Fruit fly (Drosophila melanogaster) Kc167 (cell line): ENCODE measurements around the gene CG43678.

Experiments
- Myc ChIP-seq: fragments of >200 bp; optimal IDR thresholded peaks from 2 replicates; lab custom pipeline; 2017; ENCODE audit warnings: missing external identifiers
- Sin3A ChIP-seq: fragments of >200 bp; optimal IDR thresholded peaks from 2 replicates; lab custom pipeline; 2018; ENCODE audit warnings: missing external identifiers
- h ChIP-seq: fragments of >200 bp; optimal IDR thresholded peaks from 3 replicates; lab custom pipeline; 2018; ENCODE audit warnings: missing external identifiers
- insv ChIP-seq: fragments of >200 bp; optimal IDR thresholded peaks from 3 replicates; lab custom pipeline; 2018; ENCODE audit warnings: missing external identifiers
- psq ChIP-seq: fragments of >200 bp; optimal IDR thresholded peaks from 2 replicates; lab custom pipeline; 2017; ENCODE audit warnings: missing external identifiers
- ttk ChIP-seq: sonication (Bioruptor generic); optimal IDR thresholded peaks from 2 replicates; lab custom pipeline; 2017; ENCODE audit warnings: missing external identifiers

The CG43678 gene

dm6 chr3L:15023192-15023591 lies 26.1 kb downstream of the CG43678 start, which contains the start of gene CG32148:
Gene CG32148 (plus strand): TSS chr3L:15023492.
- TF ChIP-seq Myc (lab: Kevin White, UChicago) (no peak), Sin3A (no peak), h (lab: Kevin White, UChicago) (no peak), insv (lab: Kevin White, UChicago) (no peak), psq (lab: Kevin White, UChicago) (no peak), ttk (lab: Kevin White, UChicago) (no peak)

dm6 chr3L:15021008-15021407 lies 28.3 kb downstream of the CG43678 start:
- no peak for TF ChIP-seq ttk (lab: Kevin White, UChicago)
- TF ChIP-seq Sin3A: no peak
- no peak for TF ChIP-seq Myc (lab: Kevin White, UChicago)
- TF ChIP-seq h (lab: Kevin White, UChicago): no peak
- no peak for TF ChIP-seq psq (lab: Kevin White, UChicago)
- no peak for TF ChIP-seq insv (lab: Kevin White, UChicago)

dm6 chr3L:15013957-15014692 lies 35.2 kb downstream of the CG43678 start, which contains the start of gene Reck:
Gene Reck (minus strand): TSS chr3L:15014062.
- TF ChIP-seq Myc (lab: Kevin White, UChicago) (no peak), Sin3A (no peak), ttk (lab: Kevin White, UChicago) (no peak), h (lab: Kevin White, UChicago) (no peak), insv (lab: Kevin White, UChicago) (no peak), psq (lab: Kevin White, UChicago) (no peak)

dm6 chr3L:15013296-15013695 lies 36.0 kb downstream of the CG43678 start:
- TF ChIP-seq psq (lab: Kevin White, UChicago): no peak
- TF ChIP-seq Myc (lab: Kevin White, UChicago): no peak

- no peak for TF ChIP-seq psq (lab: Kevin White, UChicago)
- TF ChIP-seq insv (lab: Kevin White, UChicago): no peak
- no peak for TF ChIP-seq Sin3A
- TF ChIP-seq Myc (lab: Kevin White, UChicago): no peak
- TF ChIP-seq ttk (lab: Kevin White, UChicago): no peak
These were observed 37.5 kb downstream of the CG43678 start for dm6 chr3L:15011638-15012335.

- TF ChIP-seq Myc (lab: Kevin White, UChicago) (no peak), Sin3A (no peak)
These were observed 38.2 kb downstream of the CG43678 start for dm6 chr3L:15011142-15011541.

- TF ChIP-seq Sin3A (no peak), psq (lab: Kevin White, UChicago) (no peak), Myc (lab: Kevin White, UChicago) (no peak), h (lab: Kevin White, UChicago) (no peak), ttk (lab: Kevin White, UChicago) (no peak), insv (lab: Kevin White, UChicago) (no peak)
These were observed 38.7 kb downstream of the CG43678 start for dm6 chr3L:15010601-15011000.

- no peak for TF ChIP-seq Sin3A
These were observed 39.6 kb downstream of the CG43678 start for dm6 chr3L:15009681-15010080.

- TF ChIP-seq psq (lab: Kevin White, UChicago) (no peak), ttk (lab: Kevin White, UChicago) (no peak), insv (lab: Kevin White, UChicago) (no peak), Sin3A (no peak), h (lab: Kevin White, UChicago) (no peak), Myc (lab: Kevin White, UChicago) (no peak)
These were observed 41.9 kb downstream of the CG43678 start for dm6 chr3L:15007271-15007948.

dm6 chr3L:15006825-15007224 lies 42.5 kb downstream of the CG43678 start:
- TF ChIP-seq psq (lab: Kevin White, UChicago) (no peak), Sin3A (no peak), ttk (lab: Kevin White, UChicago) (no peak), h (lab: Kevin White, UChicago) (no peak), Myc (lab: Kevin White, UChicago) (no peak)

- TF ChIP-seq ttk (lab: Kevin White, UChicago) (no peak), Myc (lab: Kevin White, UChicago) (no peak), psq (lab: Kevin White, UChicago) (no peak), Sin3A (no peak), h (lab: Kevin White, UChicago) (no peak), insv (lab: Kevin White, UChicago) (no peak)
These were observed 43.5 kb downstream of the CG43678 start for dm6 chr3L:15005774-15006173.

dm6 chr3L:15005085-15005484 lies 44.2 kb downstream of the CG43678 start:
- no peak for TF ChIP-seq insv (lab: Kevin White, UChicago)
- no peak for TF ChIP-seq ttk (lab: Kevin White, UChicago)
- TF ChIP-seq psq (lab: Kevin White, UChicago): no peak
- no peak for TF ChIP-seq h (lab: Kevin White, UChicago)
- TF ChIP-seq Sin3A: no peak
- no peak for TF ChIP-seq Myc (lab: Kevin White, UChicago)
